Fruit fly (Drosophila melanogaster) whole organism, embryonic: Measurements from ENCODE around the gene CG8312.
A peak's percentile ranks its signal among the peaks of the same experiment; 100 is the strongest.

Experiments used
- Atf-2 ChIP-seq: fragments of 200-800 bp; sonication (Bioruptor generic); optimal IDR thresholded peaks from 2 replicates; lab custom pipeline; 2016; ENCODE audit warnings: missing biosample characterization, missing genetic modification characterization
- CG11093 ChIP-seq: fragments of 200-800 bp; sonication (Bioruptor generic); IDR thresholded peaks from 3 replicates; pipeline ENCODE4 v1.3.6; 2022; ENCODE audit warnings: missing biosample characterization, missing genetic modification characterization
- CG11695 ChIP-seq: fragments of 200-800 bp; sonication (Bioruptor generic); IDR thresholded peaks from 3 replicates; pipeline ENCODE4 v1.3.6; 2022; ENCODE audit warnings: missing biosample characterization, missing genetic modification characterization
- CG12391 ChIP-seq: fragments of 200-800 bp; sonication (Bioruptor generic); optimal IDR thresholded peaks from 3 replicates; lab custom pipeline; 2018; ENCODE audit warnings: missing biosample characterization, mild to moderate bottlenecking, missing genetic modification characterization, moderate library complexity
- CG14710 ChIP-seq: fragments of 200-800 bp; sonication (Bioruptor generic); optimal IDR thresholded peaks from 3 replicates; lab custom pipeline; 2019; ENCODE audit warnings: missing biosample characterization, mild to moderate bottlenecking, missing genetic modification characterization, moderate library complexity
- CG1603 ChIP-seq: fragments of 200-800 bp; sonication (Bioruptor generic); optimal IDR thresholded peaks from 2 replicates; lab custom pipeline; 2019; ENCODE audit warnings: missing biosample characterization, mild to moderate bottlenecking, missing genetic modification characterization, moderate library complexity
- CG1647 ChIP-seq: fragments of 200-800 bp; sonication (Bioruptor generic); optimal IDR thresholded peaks from 3 replicates; lab custom pipeline; 2016; ENCODE audit warnings: missing biosample characterization, missing genetic modification characterization
- CG17359 ChIP-seq: fragments of 200-800 bp; sonication (Bioruptor generic); optimal IDR thresholded peaks from 3 replicates; lab custom pipeline; 2018; ENCODE audit warnings: missing biosample characterization, mild to moderate bottlenecking, missing genetic modification characterization, moderate library complexity
- CG17802 ChIP-seq: fragments of 200-800 bp; sonication (Bioruptor generic); optimal IDR thresholded peaks from 2 replicates; lab custom pipeline; 2018; ENCODE audit warnings: missing biosample characterization, mild to moderate bottlenecking, missing genetic modification characterization, moderate library complexity
- CG1832 ChIP-seq: fragments of 200-800 bp; sonication (Bioruptor generic); optimal IDR thresholded peaks from 2 replicates; lab custom pipeline; 2017; ENCODE audit warnings: missing biosample characterization, mild to moderate bottlenecking, missing genetic modification characterization, inconsistent platforms
- CG31388 ChIP-seq: fragments of 200-800 bp; sonication (Bioruptor generic); optimal IDR thresholded peaks from 2 replicates; lab custom pipeline; 2016; ENCODE audit warnings: missing biosample characterization, missing genetic modification characterization
- CG3281 ChIP-seq: fragments of 200-800 bp; sonication (Bioruptor generic); optimal IDR thresholded peaks from 3 replicates; lab custom pipeline; 2017; ENCODE audit warnings: missing biosample characterization, mild to moderate bottlenecking, missing genetic modification characterization
- CG33213 ChIP-seq: fragments of 200-800 bp; sonication (Bioruptor generic); optimal IDR thresholded peaks from 3 replicates; lab custom pipeline; 2016; ENCODE audit warnings: missing biosample characterization, missing genetic modification characterization
- CG34224 ChIP-seq: fragments of 200-800 bp; sonication (Bioruptor generic); IDR thresholded peaks from 3 replicates; pipeline ENCODE4 v1.3.6; 2022; ENCODE audit warnings: missing biosample characterization, missing genetic modification characterization; ENCODE audit not compliant: partially characterized antibody
- CG4854 ChIP-seq: fragments of 200-800 bp; sonication (Bioruptor generic); optimal IDR thresholded peaks from 2 replicates; lab custom pipeline; 2016; ENCODE audit warnings: missing biosample characterization, missing genetic modification characterization, inconsistent platforms
- CG5245 ChIP-seq: fragments of 200-800 bp; sonication (Bioruptor generic); optimal IDR thresholded peaks from 3 replicates; lab custom pipeline; 2016; ENCODE audit warnings: missing biosample characterization, missing genetic modification characterization
- CG6765 ChIP-seq: fragments of 200-800 bp; sonication (Bioruptor generic); optimal IDR thresholded peaks from 3 replicates; lab custom pipeline; 2017; ENCODE audit warnings: missing biosample characterization, mild to moderate bottlenecking, missing genetic modification characterization
- CG7372 ChIP-seq: fragments of 200-800 bp; sonication (Bioruptor generic); IDR thresholded peaks from 2 replicates; pipeline ENCODE4 v1.3.6; 2022; ENCODE audit warnings: missing biosample characterization, missing genetic modification characterization
- CG8281 ChIP-seq: fragments of 200-800 bp; sonication (Bioruptor generic); optimal IDR thresholded peaks from 2 replicates; lab custom pipeline; 2018; ENCODE audit warnings: missing biosample characterization, mild to moderate bottlenecking, missing genetic modification characterization, moderate library complexity
- CkIIα-i1 ChIP-seq: fragments of 200-800 bp; sonication (Bioruptor generic); IDR thresholded peaks from 2 replicates; pipeline ENCODE4 v1.3.6; 2022; ENCODE audit warnings: missing biosample characterization, missing genetic modification characterization
- Dfd ChIP-seq, 2 experiments: fragments of >200 bp; optimal IDR thresholded peaks; 2 replicates each; lab custom pipeline; 2017; ENCODE audit warnings: missing biosample characterization in 2 of 2, missing genetic modification characterization in 2 of 2
- Dll ChIP-seq: fragments of 200-800 bp; sonication (Bioruptor generic); IDR thresholded peaks from 4 replicates; pipeline ENCODE4 v1.3.6; 2022; ENCODE audit warnings: missing biosample characterization, missing genetic modification characterization; ENCODE audit not compliant: partially characterized antibody
- Elba2 ChIP-seq: fragments of 200-800 bp; sonication (Bioruptor generic); optimal IDR thresholded peaks from 3 replicates; lab custom pipeline; 2016; ENCODE audit warnings: missing biosample characterization, missing genetic modification characterization
- Ets97D ChIP-seq: fragments of 200-800 bp; sonication (Bioruptor generic); optimal IDR thresholded peaks from 3 replicates; lab custom pipeline; 2016; ENCODE audit warnings: missing biosample characterization, missing genetic modification characterization
- Fer3 ChIP-seq: fragments of 200-800 bp; sonication (Bioruptor generic); optimal IDR thresholded peaks from 2 replicates; lab custom pipeline; 2018; ENCODE audit warnings: missing biosample characterization, mild to moderate bottlenecking, missing genetic modification characterization, moderate library complexity
- H2.0 ChIP-seq: fragments of 200-800 bp; sonication (Bioruptor generic); IDR thresholded peaks from 2 replicates; pipeline ENCODE4 v1.3.6; 2022; ENCODE audit warnings: missing biosample characterization, missing genetic modification characterization
- HLH3B ChIP-seq: fragments of 200-800 bp; sonication (Bioruptor generic); IDR thresholded peaks from 2 replicates; pipeline ENCODE4 v1.3.6; 2022; ENCODE audit warnings: missing biosample characterization, missing genetic modification characterization
- Hr3 ChIP-seq: fragments of 200-800 bp; sonication (Bioruptor generic); optimal IDR thresholded peaks from 3 replicates; lab custom pipeline; 2016; ENCODE audit warnings: missing biosample characterization, missing genetic modification characterization
- Lpt ChIP-seq: fragments of >200 bp; optimal IDR thresholded peaks from 2 replicates; lab custom pipeline; 2018; ENCODE audit warnings: missing biosample characterization, missing genetic modification characterization
- NC2α ChIP-seq: fragments of 200-800 bp; sonication (Bioruptor generic); optimal IDR thresholded peaks from 2 replicates; lab custom pipeline; 2016; ENCODE audit warnings: missing biosample characterization, missing genetic modification characterization
- Neu2 ChIP-seq: fragments of 200-800 bp; sonication (Bioruptor generic); optimal IDR thresholded peaks from 3 replicates; lab custom pipeline; 2016; ENCODE audit warnings: missing biosample characterization, missing genetic modification characterization, borderline replicate concordance
- Nf-YC ChIP-seq: fragments of 200-800 bp; optimal IDR thresholded peaks from 3 replicates; lab custom pipeline; 2019; ENCODE audit warnings: missing biosample characterization, mild to moderate bottlenecking, missing genetic modification characterization, moderate library complexity
- Poxn ChIP-seq: fragments of 200-800 bp; sonication (Bioruptor generic); IDR thresholded peaks from 2 replicates; pipeline ENCODE4 v1.3.6; 2022; ENCODE audit warnings: missing biosample characterization, missing genetic modification characterization
- cato ChIP-seq: fragments of 200-800 bp; sonication (Bioruptor generic); optimal IDR thresholded peaks from 2 replicates; lab custom pipeline; 2016; ENCODE audit warnings: missing biosample characterization, missing genetic modification characterization, borderline replicate concordance
- chn ChIP-seq: fragments of 200-800 bp; sonication (Bioruptor generic); optimal IDR thresholded peaks from 2 replicates; lab custom pipeline; 2016; ENCODE audit warnings: missing biosample characterization, missing genetic modification characterization
- da ChIP-seq: fragments of 200-800 bp; sonication (Bioruptor generic); optimal IDR thresholded peaks from 2 replicates; lab custom pipeline; 2016; ENCODE audit warnings: missing biosample characterization, missing genetic modification characterization
- dan ChIP-seq: fragments of 200-800 bp; sonication (Bioruptor generic); IDR thresholded peaks from 2 replicates; pipeline ENCODE4 v1.3.6; 2022; ENCODE audit warnings: missing biosample characterization, missing genetic modification characterization
- fd96Cb ChIP-seq: fragments of 200-800 bp; sonication (Bioruptor generic); optimal IDR thresholded peaks from 2 replicates; lab custom pipeline; 2018; ENCODE audit warnings: missing biosample characterization, mild to moderate bottlenecking, missing genetic modification characterization, moderate library complexity
- fu2 ChIP-seq: fragments of 200-800 bp; sonication (Bioruptor generic); optimal IDR thresholded peaks from 2 replicates; lab custom pipeline; 2016; ENCODE audit warnings: missing biosample characterization, missing genetic modification characterization
- her ChIP-seq: fragments of 200-800 bp; sonication (Bioruptor generic); optimal IDR thresholded peaks from 2 replicates; lab custom pipeline; 2016; ENCODE audit warnings: missing biosample characterization, missing genetic modification characterization
- jigr1 ChIP-seq: fragments of 200-800 bp; sonication (Bioruptor generic); IDR thresholded peaks from 3 replicates; pipeline ENCODE4 v1.3.6; 2022; ENCODE audit warnings: missing biosample characterization, missing genetic modification characterization
- jumu ChIP-seq: fragments of 200-800 bp; sonication (Bioruptor generic); optimal IDR thresholded peaks from 3 replicates; lab custom pipeline; 2016; ENCODE audit warnings: missing biosample characterization, missing genetic modification characterization
- mirr ChIP-seq: fragments of 200-800 bp; sonication (Bioruptor generic); optimal IDR thresholded peaks from 3 replicates; lab custom pipeline; 2018; ENCODE audit warnings: missing biosample characterization, mild to moderate bottlenecking, missing genetic modification characterization
- nerfin-1 ChIP-seq: fragments of 200-800 bp; sonication (Bioruptor generic); optimal IDR thresholded peaks from 3 replicates; lab custom pipeline; 2019; ENCODE audit warnings: missing biosample characterization, mild to moderate bottlenecking, missing genetic modification characterization, moderate library complexity
- pfk ChIP-seq: fragments of 200-800 bp; sonication (Bioruptor generic); optimal IDR thresholded peaks from 2 replicates; lab custom pipeline; 2018; ENCODE audit warnings: missing biosample characterization, mild to moderate bottlenecking, missing genetic modification characterization, moderate library complexity
- phol ChIP-seq: fragments of 200-800 bp; sonication (Bioruptor generic); optimal IDR thresholded peaks from 3 replicates; lab custom pipeline; 2018; ENCODE audit warnings: missing biosample characterization, mild to moderate bottlenecking, missing genetic modification characterization, moderate library complexity
- prd ChIP-seq, 3 experiments: fragments of >200 bp in 2 of 3; fragments of 200-800 bp in 1 of 3; sonication (Bioruptor generic) in 1 of 3; optimal IDR thresholded peaks in 2 of 3; IDR thresholded peaks in 1 of 3; 2 replicates in 2 of 3; 3 replicates in 1 of 3; pipeline versions ENCODE4 v1.3.6 to Lab custom; 2017 to 2022; ENCODE audit warnings: missing biosample characterization in 1 of 3, missing genetic modification characterization in 1 of 3
- so ChIP-seq: fragments of 200-800 bp; sonication (Bioruptor generic); IDR thresholded peaks from 3 replicates; pipeline ENCODE4 v1.3.6; 2022; ENCODE audit warnings: missing biosample characterization, missing genetic modification characterization
- ssp ChIP-seq: fragments of 200-800 bp; sonication (Bioruptor generic); IDR thresholded peaks from 2 replicates; pipeline ENCODE4 v1.3.6; 2022; ENCODE audit warnings: missing biosample characterization, missing genetic modification characterization
- stc ChIP-seq: fragments of 200-800 bp; sonication (Bioruptor generic); IDR thresholded peaks from 2 replicates; pipeline ENCODE4 v1.3.6; 2022; ENCODE audit warnings: missing biosample characterization, missing genetic modification characterization
- sug ChIP-seq: fragments of 200-800 bp; optimal IDR thresholded peaks from 2 replicates; lab custom pipeline; 2019; ENCODE audit warnings: missing biosample characterization, mild to moderate bottlenecking, missing genetic modification characterization, moderate library complexity

CG8312 gene

dm6 chr3R:9600558-9600959 lies 9.4 kb downstream of the CG8312 start (continued):
- TF ChIP-seq nerfin-1 (tag; lab: Kevin White, UChicago) (peak; percentile 43), CG11695 (GFP tag; lab: Robert Waterston, UW) (no peak), NC2α (no peak), stc (GFP tag; lab: Robert Waterston, UW) (0 out of 2 replicates have a peak, but pooled peaks have one; percentile 37), phol (tag; lab: Kevin White, UChicago) (peak; percentile 29), CkIIα-i1 (no peak), sug (peak; percentile 57), CG17359 (tag; lab: Kevin White, UChicago) (peak; percentile 56), Neu2 (GFP tag; lab: Kevin White, UChicago) (no peak), da (no peak), CG33213 (no peak), CG1832 (GFP tag; lab: Kevin White, UChicago) (no peak), CG31388 (GFP tag; lab: Kevin White, UChicago) (no peak), CG1647 (no peak), CG11093 (GFP tag; lab: Robert Waterston, UW) (no peak), CG5245 (GFP tag; lab: Kevin White, UChicago) (peak; percentile 6), cato (no peak), CG17802 (tag; lab: Kevin White, UChicago) (no peak), Atf-2 (no peak), pfk (GFP tag; lab: Kevin White, UChicago) (no peak), prd (optimal IDR thresholded peaks at IDR 0.05; lab: Kevin White, UChicago) (no peak), prd (GFP tag; IDR thresholded peaks at IDR 0.05; lab: Robert Waterston, UW) (peak; percentile 53; the same call in 2 of the 3 replicates), Dfd (GFP tag; optimal IDR thresholded peaks at IDR 0.05; lab: Kevin White, UChicago) (no peak), Lpt (GFP tag; lab: Kevin White, UChicago) (no peak), Ets97D (GFP tag; lab: Kevin White, UChicago) (no peak), Fer3 (peak; percentile 34), Poxn (no peak), dan (GFP tag; lab: Robert Waterston, UW) (no peak), CG8281 (tag; lab: Kevin White, UChicago) (peak; percentile 24), her (GFP tag; lab: Kevin White, UChicago) (no peak), chn (GFP tag; lab: Kevin White, UChicago) (no peak), CG3281 (peak; percentile 80), Dll (no peak), fd96Cb (tag; lab: Kevin White, UChicago) (no peak), so (GFP tag; lab: Robert Waterston, UW) (no peak), CG4854 (GFP tag; lab: Kevin White, UChicago) (no peak), HLH3B (no peak; the same call in 1 of the 2 replicates), H2.0 (GFP tag; lab: Robert Waterston, UW) (no peak), jumu (GFP tag; lab: Kevin White, UChicago) (no peak), CG7372 (GFP tag; lab: Robert Waterston, UW) (peak; percentile 24; the same call in 1 of the 2 replicates), jigr1 (GFP tag; lab: Robert Waterston, UW) (no peak), Nf-YC (no peak), Hr3 (GFP tag; lab: Kevin White, UChicago) (no peak), CG12391 (peak; percentile 22), ssp (GFP tag; lab: Robert Waterston, UW) (no peak), CG1603 (tag; lab: Kevin White, UChicago) (peak; percentile 29), CG6765 (GFP tag; lab: Kevin White, UChicago) (peak; percentile 20), Elba2 (GFP tag; lab: Kevin White, UChicago) (no peak), mirr (GFP tag; lab: Kevin White, UChicago) (no peak), fu2 (GFP tag; lab: Kevin White, UChicago) (no peak), CG34224 (GFP tag; lab: Robert Waterston, UW) (no peak), CG14710 (peak; percentile 19)
